Worm (Caenorhabditis elegans): ENCODE results near the gene F14H8.4.

The F14H8.4 gene

ce11 chrV:15014164-15014563 is 9.5 kb upstream of the F14H8.4 start, which contains the start of gene obr-2:
Gene obr-2, minus strand, starts transcription at chrV:15014264.
- TF ChIP-seq dmd-4 (tag; optimal IDR thresholded peaks at IDR 0.05) (no peak), nhr-10 (tag; optimal IDR thresholded peaks at IDR 0.05) (no peak), zag-1 (tag; optimal IDR thresholded peaks at IDR 0.05) (no peak)

DNA sequence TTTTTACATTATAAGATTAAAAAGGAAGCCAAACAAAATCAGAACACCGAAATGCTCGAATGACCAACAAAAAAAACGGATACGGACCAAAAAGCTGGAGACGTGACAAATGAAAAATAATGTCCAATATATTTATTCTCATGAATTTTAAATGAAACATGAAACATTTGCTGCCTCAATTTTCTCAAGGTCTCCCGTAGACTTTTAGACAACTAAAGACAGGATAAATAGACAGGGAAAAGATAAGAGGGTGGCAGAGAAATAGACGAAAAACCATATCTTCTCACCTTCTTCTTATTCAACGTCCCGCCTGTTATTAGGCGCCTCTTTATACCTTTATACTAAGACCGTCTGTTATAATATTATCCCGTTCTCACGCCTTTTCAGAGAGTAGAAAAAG is 7.8 kb upstream of the F14H8.4 start:
- TF ChIP-seq sma-9 (GFP tag; optimal IDR thresholded peaks at IDR 0.05) = peak; percentile 33
- TF ChIP-seq sma-9 (tag; optimal IDR thresholded peaks at IDR 0.05) = no peak
- TF ChIP-seq egl-27 (tag; optimal IDR thresholded peaks at IDR 0.05) = no peak

ce11 chrV:15016795-15017429 is 6.7 kb upstream of the F14H8.4 start:
- TF ChIP-seq nhr-11 (tag; optimal IDR thresholded peaks at IDR 0.05) (no peak), F13H6.1 (tag; optimal IDR thresholded peaks at IDR 0.05) (peak; percentile 4), sma-3 (GFP tag; optimal IDR thresholded peaks at IDR 0.05) (no peak), nhr-12 (tag; optimal IDR thresholded peaks at IDR 0.05) (no peak), nhr-77 (tag; optimal IDR thresholded peaks at IDR 0.05) (no peak), ztf-4 (tag; optimal IDR thresholded peaks at IDR 0.05) (no peak), mbf-1 (tag; optimal IDR thresholded peaks at IDR 0.05) (no peak), lin-11 (tag; optimal IDR thresholded peaks at IDR 0.05) (no peak), ZK546.5 (tag; optimal IDR thresholded peaks at IDR 0.05) (no peak), nhr-129 (tag; optimal IDR thresholded peaks at IDR 0.05) (peak; percentile 31)

DNA sequence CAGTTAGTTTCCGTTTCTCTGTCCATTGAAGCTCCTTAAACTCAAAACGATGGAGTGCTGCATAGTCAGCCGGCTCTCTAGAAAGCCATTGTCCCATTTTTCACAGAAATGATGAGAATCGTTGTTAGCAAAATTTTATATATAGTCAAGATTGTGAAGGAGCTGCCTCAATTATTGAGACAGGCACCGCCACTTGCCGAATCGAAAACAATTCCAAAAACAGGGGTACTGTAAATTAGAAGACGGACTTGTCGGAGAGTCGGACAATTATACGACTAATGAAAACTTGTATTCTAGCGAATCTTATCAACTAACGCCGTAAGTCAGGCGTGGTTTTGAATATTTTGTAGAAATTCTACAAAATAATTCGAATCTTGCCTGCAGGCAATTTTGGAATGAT is 3.4 kb upstream of the F14H8.4 start, which contains the start of gene F14H8.2:
F14H8.2 (minus strand) TSS at position 101 of the 400 bp plus-strand sequence.
- no peak for TF ChIP-seq nhr-21 (tag; optimal IDR thresholded peaks at IDR 0.05)

DNA sequence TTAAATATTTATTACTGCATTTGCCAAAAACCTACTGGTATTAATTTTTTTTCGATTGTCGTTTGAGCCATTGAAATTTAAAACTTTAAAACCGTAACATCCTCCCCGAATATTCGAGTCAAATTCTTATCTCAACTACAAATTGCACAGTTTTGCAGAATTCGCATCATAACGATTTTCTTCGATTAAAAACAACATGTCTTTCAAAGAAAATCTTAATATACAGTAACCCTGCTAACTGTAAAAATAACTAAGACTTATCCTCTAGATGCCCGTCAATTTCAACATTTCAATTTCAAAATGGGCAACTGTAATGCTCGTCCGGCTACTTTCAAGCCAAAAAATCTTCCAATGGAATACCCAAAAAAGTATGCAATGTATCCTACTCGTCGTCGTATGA is 2.9 kb upstream of the F14H8.4 start, which contains the start of gene F14H8.5:
F14H8.5 (plus strand) TSS at position 301 of the 400 bp plus-strand sequence.
- TF ChIP-seq nhr-77 (tag; optimal IDR thresholded peaks at IDR 0.05) (no peak), nhr-10 (tag; optimal IDR thresholded peaks at IDR 0.05) (no peak), lin-13 (GFP tag; optimal IDR thresholded peaks at IDR 0.05) (no peak), fos-1 (tag; optimal IDR thresholded peaks at IDR 0.05) (no peak)

ce11 chrV:15028896-15029519 is 5.4 kb downstream of the F14H8.4 start, which contains the start of gene F14H8.8:
Gene F14H8.8, plus strand, starts transcription at chrV:15029469.
- no peak for TF ChIP-seq F13H6.1 (tag; optimal IDR thresholded peaks at IDR 0.05)
- TF ChIP-seq crh-2 (tag; optimal IDR thresholded peaks at IDR 0.05) = no peak
- TF ChIP-seq ceh-82 (tag; optimal IDR thresholded peaks at IDR 0.05) = no peak
- no peak for TF ChIP-seq nhr-77 (tag; optimal IDR thresholded peaks at IDR 0.05)
- TF ChIP-seq ama-1 (optimal IDR thresholded peaks at IDR 0.05) = no peak
- TF ChIP-seq sma-3 (GFP tag; optimal IDR thresholded peaks at IDR 0.05) = peak; percentile 64
- no peak for TF ChIP-seq mdl-1 (tag; optimal IDR thresholded peaks at IDR 0.05)
- no peak for TF ChIP-seq nhr-11 (tag; optimal IDR thresholded peaks at IDR 0.05)
- TF ChIP-seq dmd-4 (tag; optimal IDR thresholded peaks at IDR 0.05) = no peak
- TF ChIP-seq ZK546.5 (tag; optimal IDR thresholded peaks at IDR 0.05) = no peak
- no peak for TF ChIP-seq nhr-129 (tag; optimal IDR thresholded peaks at IDR 0.05)
- no peak for TF ChIP-seq sma-9 (GFP tag; optimal IDR thresholded peaks at IDR 0.05)
- no peak for TF ChIP-seq sma-9 (tag; optimal IDR thresholded peaks at IDR 0.05)
- TF ChIP-seq C34F6.9 (tag; optimal IDR thresholded peaks at IDR 0.05) = no peak
- TF ChIP-seq snpc-4 (tag; optimal IDR thresholded peaks at IDR 0.05) = peak; percentile 94
- no peak for TF ChIP-seq mbf-1 (tag; optimal IDR thresholded peaks at IDR 0.05)
- TF ChIP-seq gmeb-1 (tag; optimal IDR thresholded peaks at IDR 0.05) = peak; percentile 10
- no peak for TF ChIP-seq alr-1 (tag; optimal IDR thresholded peaks at IDR 0.05)
- no peak for TF ChIP-seq R02D3.7 (tag; optimal IDR thresholded peaks at IDR 0.05)
- no peak for TF ChIP-seq ztf-1 (GFP tag; conservative IDR thresholded peaks at IDR 0.05)
- no peak for TF ChIP-seq lin-39 (tag; optimal IDR thresholded peaks at IDR 0.05)
- no peak for TF ChIP-seq elt-1 (tag; optimal IDR thresholded peaks at IDR 0.05)
- TF ChIP-seq lin-11 (tag; optimal IDR thresholded peaks at IDR 0.05) = no peak
- TF ChIP-seq lsy-2 (tag; optimal IDR thresholded peaks at IDR 0.05) = no peak
- TF ChIP-seq blmp-1 (tag; optimal IDR thresholded peaks at IDR 0.05; ENCODE audit: insufficient read depth) = no peak
- TF ChIP-seq nhr-23 (tag; optimal IDR thresholded peaks at IDR 0.05) = no peak
- TF ChIP-seq unc-55 (GFP tag; optimal IDR thresholded peaks at IDR 0.05) = no peak
- TF ChIP-seq nhr-12 (tag; optimal IDR thresholded peaks at IDR 0.05) = no peak
- TF ChIP-seq nhr-6 (tag; optimal IDR thresholded peaks at IDR 0.05) = no peak
- no peak for TF ChIP-seq unc-62 (GFP tag; optimal IDR thresholded peaks at IDR 0.05)
- TF ChIP-seq fos-1 (tag; optimal IDR thresholded peaks at IDR 0.05) = peak; percentile 11
- TF ChIP-seq egl-27 (tag; optimal IDR thresholded peaks at IDR 0.05) = no peak
- TF ChIP-seq nhr-21 (tag; optimal IDR thresholded peaks at IDR 0.05) = peak; percentile 18
- TF ChIP-seq ceh-16 (tag; optimal IDR thresholded peaks at IDR 0.05) = peak; percentile 9
- no peak for TF ChIP-seq aly-2 (tag; optimal IDR thresholded peaks at IDR 0.05)
- TF ChIP-seq elt-3 (tag; optimal IDR thresholded peaks at IDR 0.05) = no peak
- no peak for TF ChIP-seq unc-39 (tag; optimal IDR thresholded peaks at IDR 0.05)
